Fruit fly (Drosophila melanogaster): ENCODE data around the gene CG16820.
A peak's percentile ranks its signal among the peaks of the same experiment; 100 is the strongest.

CG16820 gene

dm6 chr2L:13286456-13286855 is 40.4 kb downstream of the CG16820 start, which contains the start of the genes Drep4 and Uvrag (continued):
- no peak for TF ChIP-seq CG5245 (GFP tag; optimal IDR thresholded peaks at IDR 0.05)
- TF ChIP-seq wdn (GFP tag; IDR thresholded peaks at IDR 0.05) = no peak
- peak; percentile 32 for TF ChIP-seq bab2 (GFP tag; optimal IDR thresholded peaks at IDR 0.05)
- peak; percentile 57 for TF ChIP-seq slou (GFP tag; optimal IDR thresholded peaks at IDR 0.05)
- no peak for TF ChIP-seq CrebB (tag; optimal IDR thresholded peaks at IDR 0.05)
- no peak for TF ChIP-seq ftz-f1 (GFP tag; optimal IDR thresholded peaks at IDR 0.05)
- no peak for TF ChIP-seq CG4707 (GFP tag; optimal IDR thresholded peaks at IDR 0.05)
- no peak for TF ChIP-seq sc (optimal IDR thresholded peaks at IDR 0.05)
- no peak for TF ChIP-seq sc (GFP tag; optimal IDR thresholded peaks at IDR 0.05)
- TF ChIP-seq CG4328 (GFP tag; optimal IDR thresholded peaks at IDR 0.05) = peak; percentile 55
- no peak for TF ChIP-seq CG2678 (tag; optimal IDR thresholded peaks at IDR 0.05)
- TF ChIP-seq CG13287 (GFP tag; IDR thresholded peaks at IDR 0.05; ENCODE audit: partially characterized antibody) = no peak
- TF ChIP-seq CG12104 (GFP tag; optimal IDR thresholded peaks at IDR 0.05) = peak; percentile 51
- TF ChIP-seq inv (GFP tag; IDR thresholded peaks at IDR 0.05; ENCODE audit: partially characterized antibody) = no peak
- TF ChIP-seq CG10565 (GFP tag; optimal IDR thresholded peaks at IDR 0.05) = no peak
- TF ChIP-seq ssp (GFP tag; IDR thresholded peaks at IDR 0.05) = peak; percentile 54
- peak; percentile 18 for TF ChIP-seq pzg (GFP tag; optimal IDR thresholded peaks at IDR 0.05)
- no peak for TF ChIP-seq salm (tag; optimal IDR thresholded peaks at IDR 0.05)
- TF ChIP-seq gt (GFP tag; IDR thresholded peaks at IDR 0.05) = no peak
- TF ChIP-seq CG7372 (GFP tag; IDR thresholded peaks at IDR 0.05) = peak; percentile 38; the same call in 1 of the 2 replicates
- peak in 1 of 2 experiments; percentile 9 for TF ChIP-seq chif (GFP tag; optimal IDR thresholded peaks at IDR 0.05)
- no peak for TF ChIP-seq TFAM (GFP tag; optimal IDR thresholded peaks at IDR 0.05)
- TF ChIP-seq CG10267 (tag; optimal IDR thresholded peaks at IDR 0.05) = peak; percentile 97
- TF ChIP-seq Lhr (GFP tag; optimal IDR thresholded peaks at IDR 0.05) = peak; percentile 35
- no peak for TF ChIP-seq Hsf (GFP tag; optimal IDR thresholded peaks at IDR 0.05)
- no peak for TF ChIP-seq disco-r (GFP tag; optimal IDR thresholded peaks at IDR 0.05)
- TF ChIP-seq Dip2 (GFP tag; IDR thresholded peaks at IDR 0.05) = no peak
- peak; percentile 66 for TF ChIP-seq tio (GFP tag; optimal IDR thresholded peaks at IDR 0.05)
- TF ChIP-seq Usf (GFP tag; optimal IDR thresholded peaks at IDR 0.05) = peak; percentile 7
- no peak for TF ChIP-seq dmrt99B (tag; optimal IDR thresholded peaks at IDR 0.05)
- TF ChIP-seq CG10431 (GFP tag; optimal IDR thresholded peaks at IDR 0.05) = peak; percentile 26
- TF ChIP-seq nerfin-1 (tag; optimal IDR thresholded peaks at IDR 0.05) = no peak
- no peak for TF ChIP-seq CG11456 (GFP tag; IDR thresholded peaks at IDR 0.05)
- no peak for TF ChIP-seq CG17568 (GFP tag; optimal IDR thresholded peaks at IDR 0.05)
- TF ChIP-seq CG4282 (GFP tag; optimal IDR thresholded peaks at IDR 0.05) = no peak
- no peak for TF ChIP-seq Hr51 (GFP tag; optimal IDR thresholded peaks at IDR 0.05)
- no peak for TF ChIP-seq CG6175 (GFP tag; IDR thresholded peaks at IDR 0.05)
- no peak for TF ChIP-seq lov (optimal IDR thresholded peaks at IDR 0.05)
- TF ChIP-seq lov (GFP tag; IDR thresholded peaks at IDR 0.05) = no peak
- peak; percentile 83 for TF ChIP-seq slbo (GFP tag; IDR thresholded peaks at IDR 0.05)
- no peak for TF ChIP-seq Bgb (GFP tag; IDR thresholded peaks at IDR 0.05; ENCODE audit: partially characterized antibody)
- no peak for TF ChIP-seq CG8765 (GFP tag; IDR thresholded peaks at IDR 0.05)
- no peak for TF ChIP-seq CG31224 (GFP tag; IDR thresholded peaks at IDR 0.05)
- TF ChIP-seq Atf3 (GFP tag; optimal IDR thresholded peaks at IDR 0.05) = no peak
- TF ChIP-seq gcm2 (GFP tag; optimal IDR thresholded peaks at IDR 0.05) = no peak
- TF ChIP-seq Opbp (GFP tag; IDR thresholded peaks at IDR 0.05; ENCODE audit: partially characterized antibody) = no peak
- TF ChIP-seq Gug (GFP tag; IDR thresholded peaks at IDR 0.05) = no peak
- peak; percentile 43 for TF ChIP-seq CG4820 (GFP tag; optimal IDR thresholded peaks at IDR 0.05)
- peak; percentile 81 for TF ChIP-seq CG2712 (tag; optimal IDR thresholded peaks at IDR 0.05)
- TF ChIP-seq CG12071 (GFP tag; optimal IDR thresholded peaks at IDR 0.05) = no peak
- TF ChIP-seq CG5953 (GFP tag; IDR thresholded peaks at IDR 0.05) = no peak
- no peak for TF ChIP-seq CG8944 (GFP tag; optimal IDR thresholded peaks at IDR 0.05)

Data from whole organism, embryonic.